Worm (Caenorhabditis elegans): ENCODE data around the gene nhr-257.

DNA sequence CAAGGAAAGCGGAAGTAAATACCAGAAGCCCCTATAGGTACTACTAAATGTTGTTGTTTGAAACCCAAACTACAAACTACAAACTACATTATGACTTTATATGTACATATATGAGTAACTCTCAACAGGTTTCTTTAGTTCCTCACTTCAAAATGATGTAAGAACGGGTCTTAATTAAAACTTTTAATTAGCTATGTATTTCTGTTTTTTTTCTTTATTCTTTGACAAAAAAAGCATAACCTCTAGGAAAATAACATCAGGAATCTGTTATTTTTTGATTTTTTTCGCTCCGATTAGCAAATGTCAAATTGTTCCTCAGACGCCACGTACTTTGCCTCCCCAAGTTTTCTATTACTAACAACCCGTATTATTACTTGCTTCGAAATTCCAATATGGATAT, 25.6 kb downstream of the nhr-257 start, which contains the start of gene srh-250:
- TF ChIP-seq aly-2 (tag; optimal IDR thresholded peaks at IDR 0.05) (no peak), ceh-82 (tag; optimal IDR thresholded peaks at IDR 0.05) (no peak), nhr-28 (tag; optimal IDR thresholded peaks at IDR 0.05) (no peak), lin-14 (GFP tag; optimal IDR thresholded peaks at IDR 0.05) (no peak), nhr-19 (GFP tag; conservative IDR thresholded peaks at IDR 0.05) (no peak), lin-39 (tag; optimal IDR thresholded peaks at IDR 0.05) (no peak), ama-1 (optimal IDR thresholded peaks at IDR 0.05) (no peak), nhr-76 (tag; optimal IDR thresholded peaks at IDR 0.05) (no peak), mdl-1 (tag; optimal IDR thresholded peaks at IDR 0.05) (no peak), nhr-12 (tag; optimal IDR thresholded peaks at IDR 0.05) (no peak), skn-1 (tag; optimal IDR thresholded peaks at IDR 0.05) (no peak), nhr-237 (tag; optimal IDR thresholded peaks at IDR 0.05) (no peak), egl-27 (tag; optimal IDR thresholded peaks at IDR 0.05) (no peak), sox-4 (tag; optimal IDR thresholded peaks at IDR 0.05) (no peak)

Data from whole organism, L1 larva.